Fruit fly (Drosophila melanogaster) whole organism, embryonic: Measurements from ENCODE around the gene Cnot4.

Source experiments
- CG12744 ChIP-seq: fragments of 200-800 bp; sonication (Bioruptor generic); optimal IDR thresholded peaks from 2 replicates; lab custom pipeline; 2016; ENCODE audit warnings: missing biosample characterization, missing genetic modification characterization
- CG16813 ChIP-seq: fragments of 200-800 bp; sonication (Bioruptor generic); IDR thresholded peaks from 3 replicates; pipeline ENCODE4 v1.3.6; 2022; ENCODE audit warnings: missing biosample characterization, missing genetic modification characterization; ENCODE audit not compliant: partially characterized antibody
- CG2199 ChIP-seq: fragments of 200-800 bp; sonication (Bioruptor generic); IDR thresholded peaks from 3 replicates; pipeline ENCODE4 v1.3.6; 2022; ENCODE audit warnings: missing biosample characterization, missing genetic modification characterization
- CG3847 ChIP-seq: fragments of 200-800 bp; sonication (Bioruptor generic); IDR thresholded peaks from 2 replicates; pipeline ENCODE4 v1.3.6; 2022; ENCODE audit warnings: missing biosample characterization, missing genetic modification characterization
- CG7357 ChIP-seq: fragments of 200-800 bp; sonication (Bioruptor generic); IDR thresholded peaks from 3 replicates; pipeline ENCODE4 v1.3.6; 2022; ENCODE audit warnings: missing biosample characterization, missing genetic modification characterization
- CG8290 ChIP-seq, 3 experiments: fragments of 200-800 bp; sonication (Bioruptor generic); optimal IDR thresholded peaks; 2 replicates each; lab custom pipeline; 2016 to 2019; ENCODE audit warnings: missing biosample characterization in 3 of 3, missing genetic modification characterization in 3 of 3, mild to moderate bottlenecking in 2 of 3, moderate library complexity in 1 of 3
- Oli ChIP-seq: fragments of 200-800 bp; sonication (Bioruptor generic); optimal IDR thresholded peaks from 2 replicates; lab custom pipeline; 2018; ENCODE audit warnings: missing biosample characterization, mild to moderate bottlenecking, missing genetic modification characterization, moderate library complexity
- Ssrp ChIP-seq: fragments of 200-800 bp; sonication (Bioruptor generic); optimal IDR thresholded peaks from 2 replicates; lab custom pipeline; 2018; ENCODE audit warnings: missing biosample characterization, mild to moderate bottlenecking, missing genetic modification characterization, moderate library complexity
- fd3F ChIP-seq: fragments of 200-800 bp; sonication (Bioruptor generic); optimal IDR thresholded peaks from 2 replicates; lab custom pipeline; 2018; ENCODE audit warnings: missing biosample characterization, mild to moderate bottlenecking, missing genetic modification characterization, moderate library complexity
- gce ChIP-seq: fragments of 200-800 bp; sonication (Bioruptor generic); IDR thresholded peaks from 3 replicates; pipeline ENCODE4 v1.3.6; 2022; ENCODE audit warnings: missing biosample characterization, missing genetic modification characterization

dm6 chr2L:10396488-10396824 is at the start of gene Cnot4:
- TF ChIP-seq Ssrp (tag; lab: Kevin White, UChicago): no peak
- no peak for TF ChIP-seq Oli (tag; lab: Kevin White, UChicago)
- TF ChIP-seq CG3847 (GFP tag; lab: Robert Waterston, UW): no peak
- no peak for TF ChIP-seq CG7357 (GFP tag; lab: Robert Waterston, UW)
- TF ChIP-seq CG12744 (GFP tag; lab: Kevin White, UChicago): no peak
- no peak for TF ChIP-seq fd3F (GFP tag; lab: Kevin White, UChicago)
- TF ChIP-seq CG2199 (GFP tag; lab: Robert Waterston, UW): no peak
- TF ChIP-seq CG8290 (GFP tag; optimal IDR thresholded peaks at IDR 0.05; lab: Kevin White, UChicago): peak; percentile 10
- TF ChIP-seq CG8290 (tag; optimal IDR thresholded peaks at IDR 0.05; lab: Kevin White, UChicago): no peak
- TF ChIP-seq CG16813: peak; percentile 46; the same call in 1 of the 3 replicates
- TF ChIP-seq gce (GFP tag; lab: Robert Waterston, UW): no peak
